Worm (Caenorhabditis elegans): Measurements from ENCODE around the gene plpp-1.3.

Gene plpp-1.3

DNA sequence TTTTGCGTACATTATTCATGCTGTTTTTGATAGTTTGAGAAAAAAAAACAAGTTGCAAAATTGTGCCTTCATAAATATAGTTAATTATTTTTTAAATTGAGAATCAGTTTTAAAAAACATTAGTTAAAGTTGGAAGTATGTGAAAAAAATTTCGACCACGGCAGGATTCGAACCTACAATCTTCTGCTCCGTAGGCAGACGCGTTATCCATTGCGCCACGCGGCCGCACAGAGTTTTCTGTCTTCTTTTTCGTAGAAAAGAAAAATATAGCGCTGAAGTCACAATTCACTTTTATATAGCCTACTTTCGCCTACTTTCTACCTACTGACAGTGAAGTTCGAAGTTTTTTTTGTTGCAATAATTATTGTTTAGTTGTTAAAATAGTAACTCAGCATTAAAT lies 36.7 kb downstream of the plpp-1.3 start:
- TF ChIP-seq elt-2 (tag; optimal IDR thresholded peaks at IDR 0.05) (no peak), ceh-82 (tag; optimal IDR thresholded peaks at IDR 0.05) (no peak), snu-23 (GFP tag; optimal IDR thresholded peaks at IDR 0.05) (peak; percentile 46), nhr-47 (tag; optimal IDR thresholded peaks at IDR 0.05) (peak; percentile 32), efl-1 (optimal IDR thresholded peaks at IDR 0.05) (no peak), efl-1 (GFP tag; optimal IDR thresholded peaks at IDR 0.05 in 1 of 2) (peak in 1 of 2 experiments; percentile 76), grh-1 (GFP tag; IDR thresholded peaks at IDR 0.05) (no peak), hpl-2 (GFP tag; optimal IDR thresholded peaks at IDR 0.05) (no peak), nhr-237 (tag; optimal IDR thresholded peaks at IDR 0.05) (no peak), mef-2 (tag; optimal IDR thresholded peaks at IDR 0.05) (no peak), swsn-7 (tag; optimal IDR thresholded peaks at IDR 0.05) (peak; percentile 0), lin-14 (GFP tag; optimal IDR thresholded peaks at IDR 0.05) (peak; percentile 26), alr-1 (tag; optimal IDR thresholded peaks at IDR 0.05; ENCODE audit: borderline replicate concordance) (no peak), pax-3 (tag; optimal IDR thresholded peaks at IDR 0.05) (no peak), C16A3.4 (tag; optimal IDR thresholded peaks at IDR 0.05) (peak; percentile 18), F16B12.6 (tag; optimal IDR thresholded peaks at IDR 0.05) (no peak), nhr-71 (tag; optimal IDR thresholded peaks at IDR 0.05) (peak; percentile 26), nhr-19 (GFP tag; conservative IDR thresholded peaks at IDR 0.05) (peak; percentile 14; the same call in 1 of the 2 replicates), ztf-4 (tag; optimal IDR thresholded peaks at IDR 0.05) (no peak), nhr-20 (tag; optimal IDR thresholded peaks at IDR 0.05) (peak; percentile 40)

DNA sequence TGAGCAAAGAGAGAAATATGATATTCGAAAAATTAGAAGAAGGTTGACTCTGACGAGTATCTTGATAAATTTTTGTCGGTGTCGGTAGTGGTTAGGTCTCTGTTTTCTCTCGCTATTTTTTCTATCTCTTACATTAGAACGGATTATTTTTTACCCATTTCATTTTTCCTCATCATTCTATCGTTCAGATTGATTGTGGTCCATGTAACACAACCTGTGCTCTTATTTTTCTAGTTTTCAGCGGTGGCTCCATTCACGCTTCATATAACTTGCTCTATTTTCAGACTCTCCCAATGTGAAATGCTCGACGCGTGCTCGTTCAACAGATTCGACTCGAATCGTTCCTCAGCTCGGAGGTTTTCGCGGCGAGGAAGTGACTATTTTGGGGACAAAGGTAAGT lies 38.9 kb downstream of the plpp-1.3 start, which contains the start of gene egl-36:
egl-36 (plus strand) TSS at position 301 of the 400 bp plus-strand sequence.
- TF ChIP-seq isw-1 (GFP tag; IDR thresholded peaks at IDR 0.05) (no peak), ztf-4 (tag; optimal IDR thresholded peaks at IDR 0.05) (no peak)

DNA sequence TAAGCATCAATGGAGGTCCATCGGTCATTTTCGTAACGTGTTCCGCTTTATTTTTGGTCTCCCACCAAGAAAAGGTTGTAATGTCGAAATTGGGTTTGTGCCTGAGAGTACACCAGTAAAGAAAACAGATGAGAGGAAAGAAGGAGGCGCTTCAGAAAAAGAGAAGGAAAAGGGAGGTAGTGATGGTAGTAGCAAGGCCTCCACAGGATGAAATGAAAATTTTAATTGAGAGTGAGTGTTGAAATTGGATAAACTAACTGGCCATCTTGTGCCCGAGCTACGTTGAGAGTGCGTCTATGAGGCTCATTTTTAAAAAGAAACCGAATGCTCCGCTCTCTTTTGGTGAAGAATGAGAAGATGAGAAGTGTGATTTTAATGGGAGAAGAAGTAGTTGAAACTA lies 51.3 kb downstream of the plpp-1.3 start, which contains the start of gene R07A4.2:
R07A4.2 (minus strand) TSS at position 101 of the 400 bp plus-strand sequence.
- TF ChIP-seq unc-30 (tag; optimal IDR thresholded peaks at IDR 0.05) (no peak), nhr-12 (tag; optimal IDR thresholded peaks at IDR 0.05) (no peak), lsy-2 (tag; optimal IDR thresholded peaks at IDR 0.05) (no peak), dsc-1 (tag; optimal IDR thresholded peaks at IDR 0.05) (no peak), F16B12.6 (tag; optimal IDR thresholded peaks at IDR 0.05) (no peak), egl-27 (tag; optimal IDR thresholded peaks at IDR 0.05) (no peak), aly-2 (tag; optimal IDR thresholded peaks at IDR 0.05) (no peak), nhr-77 (tag; optimal IDR thresholded peaks at IDR 0.05) (no peak), pax-3 (tag; optimal IDR thresholded peaks at IDR 0.05) (no peak), hlh-4 (tag; optimal IDR thresholded peaks at IDR 0.05) (no peak), skn-1 (tag; optimal IDR thresholded peaks at IDR 0.05) (no peak), unc-62 (GFP tag; optimal IDR thresholded peaks at IDR 0.05) (no peak), mef-2 (tag; optimal IDR thresholded peaks at IDR 0.05) (no peak), alr-1 (tag; optimal IDR thresholded peaks at IDR 0.05; ENCODE audit: borderline replicate concordance) (no peak), ceh-82 (tag; optimal IDR thresholded peaks at IDR 0.05) (no peak), dpl-1 (GFP tag; optimal IDR thresholded peaks at IDR 0.05) (no peak), aha-1 (tag; optimal IDR thresholded peaks at IDR 0.05) (no peak), ceh-90 (tag; optimal IDR thresholded peaks at IDR 0.05) (no peak)
